Fruit fly (Drosophila melanogaster): ENCODE data around the gene CG5068.

CG5068 gene

DNA sequence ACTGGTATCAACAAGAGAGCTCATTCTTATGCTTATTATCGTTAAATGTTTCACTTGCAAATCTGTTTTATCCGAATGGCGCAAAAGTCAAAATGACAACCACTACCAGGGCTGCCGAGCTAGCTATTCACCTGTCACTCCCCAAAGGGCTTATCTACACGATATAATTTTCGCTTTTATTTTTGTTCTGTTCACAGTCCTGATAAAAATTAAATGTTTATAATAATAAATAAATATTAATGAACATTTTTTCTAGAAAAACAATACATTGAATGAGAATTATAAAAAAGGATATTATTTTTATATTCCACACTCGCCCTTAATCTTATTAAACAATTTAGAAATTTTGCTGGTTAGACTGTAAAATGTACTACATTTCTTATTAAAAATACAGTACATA, 23.2 kb downstream of the CG5068 start, which contains the start of gene CG5194:
CG5194 (minus strand) TSS at position 101 of the 400 bp plus-strand sequence.
- TF ChIP-seq Ets96B (tag; optimal IDR thresholded peaks at IDR 0.05), result no peak
- no peak for TF ChIP-seq esn (GFP tag; optimal IDR thresholded peaks at IDR 0.05)
- TF ChIP-seq Eip78C (GFP tag), result no peak

DNA sequence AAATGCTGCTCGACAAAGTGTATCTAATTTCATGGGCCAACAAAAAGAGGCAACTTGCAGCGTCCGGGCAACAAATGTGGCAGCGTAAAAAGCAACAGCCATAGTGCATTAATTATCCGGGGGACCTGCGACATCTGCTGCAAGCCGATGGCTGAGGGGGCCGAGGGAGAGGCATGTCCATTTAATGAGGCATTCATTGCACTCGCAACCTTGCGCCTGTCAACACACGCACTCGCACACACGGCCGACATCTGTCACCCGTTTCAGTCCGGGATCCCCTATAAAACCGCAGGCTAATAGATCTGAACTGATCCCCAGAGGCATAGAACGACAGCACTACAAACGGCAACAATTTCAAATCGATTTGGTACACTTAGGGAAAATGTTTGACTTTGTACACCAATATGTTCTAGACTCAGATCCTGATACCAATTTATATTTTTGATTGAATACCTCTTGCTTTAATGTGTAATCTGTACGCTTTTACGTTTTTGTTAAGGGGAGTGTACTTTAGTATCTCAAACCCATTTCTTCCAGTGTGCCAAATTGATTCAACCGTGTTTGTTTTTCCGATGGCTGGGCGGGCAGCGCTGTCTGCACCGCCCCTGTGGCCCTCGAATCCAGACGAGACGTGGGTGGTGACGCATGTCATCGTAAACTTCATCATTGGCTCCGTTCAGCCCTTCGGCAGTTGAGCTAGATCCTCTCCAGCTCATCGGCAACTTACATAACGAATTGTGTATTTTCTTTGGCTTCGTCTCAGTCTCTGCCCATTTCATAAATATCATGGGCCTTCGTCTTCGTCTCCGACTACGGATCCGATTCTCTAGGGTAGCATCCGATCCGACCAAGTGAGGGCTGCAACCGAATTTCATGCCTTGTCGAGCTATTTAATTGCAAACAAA, 25.2 kb downstream of the CG5068 start:
- TF ChIP-seq CG32006 (GFP tag; optimal IDR thresholded peaks at IDR 0.05) (no peak), Eip75B (GFP tag; optimal IDR thresholded peaks at IDR 0.05) (peak; percentile 16), CG6163 (GFP tag; IDR thresholded peaks at IDR 0.05) (peak; percentile 61), CG4318 (GFP tag; optimal IDR thresholded peaks at IDR 0.05) (no peak), CG7368 (GFP tag; optimal IDR thresholded peaks at IDR 0.05) (no peak), fkh (GFP tag; optimal IDR thresholded peaks at IDR 0.05) (peak; percentile 0), cyc (GFP tag; optimal IDR thresholded peaks at IDR 0.05) (no peak), Hr38 (GFP tag; optimal IDR thresholded peaks at IDR 0.05) (no peak), CG10669 (GFP tag; optimal IDR thresholded peaks at IDR 0.05) (peak; percentile 18), Met (GFP tag; optimal IDR thresholded peaks at IDR 0.05) (no peak), esn (GFP tag; optimal IDR thresholded peaks at IDR 0.05) (no peak), CG3919 (GFP tag; optimal IDR thresholded peaks at IDR 0.05) (peak; percentile 21), eg (GFP tag; IDR thresholded peaks at IDR 0.05) (no peak), spab (GFP tag; optimal IDR thresholded peaks at IDR 0.05) (peak; percentile 22), CG1621 (tag; optimal IDR thresholded peaks at IDR 0.05) (no peak), CG34406 (GFP tag; optimal IDR thresholded peaks at IDR 0.05) (no peak), CG11902 (GFP tag; optimal IDR thresholded peaks at IDR 0.05) (no peak), Sox102F (GFP tag; optimal IDR thresholded peaks at IDR 0.05) (no peak), pdm3 (GFP tag; optimal IDR thresholded peaks at IDR 0.05) (no peak), Hr4 (GFP tag; optimal IDR thresholded peaks at IDR 0.05) (no peak), Blimp-1 (GFP tag; optimal IDR thresholded peaks at IDR 0.05) (no peak), fd59A (GFP tag; optimal IDR thresholded peaks at IDR 0.05) (no peak), CG16779 (tag; optimal IDR thresholded peaks at IDR 0.05) (no peak), Ets21C (GFP tag; optimal IDR thresholded peaks at IDR 0.05) (no peak), Eip93F (GFP tag; optimal IDR thresholded peaks at IDR 0.05) (no peak), svp (GFP tag) (peak; percentile 48), Lpt (GFP tag; optimal IDR thresholded peaks at IDR 0.05) (no peak), dsx (GFP tag; optimal IDR thresholded peaks at IDR 0.05; ENCODE audit: poor library complexity, severe bottlenecking) (peak; percentile 12), CG15336 (GFP tag; IDR thresholded peaks at IDR 0.05) (no peak), CG9139 (GFP tag; optimal IDR thresholded peaks at IDR 0.05) (no peak), CG6808 (GFP tag; optimal IDR thresholded peaks at IDR 0.05) (no peak), Ets96B (tag; optimal IDR thresholded peaks at IDR 0.05) (peak; percentile 6), CG6276 (GFP tag; optimal IDR thresholded peaks at IDR 0.05) (no peak), Sox14 (GFP tag; optimal IDR thresholded peaks at IDR 0.05) (no peak), CG11294 (GFP tag; IDR thresholded peaks at IDR 0.05) (no peak), CG8119 (GFP tag; IDR thresholded peaks at IDR 0.05) (no peak), CG6854 (GFP tag; optimal IDR thresholded peaks at IDR 0.05) (no peak), CG11762 (GFP tag; optimal IDR thresholded peaks at IDR 0.05; ENCODE audit: insufficient read depth) (no peak)

Measured in whole organism, prepupa.